Worm (Caenorhabditis elegans): ENCODE results near the gene nono-1.

nono-1 gene

DNA sequence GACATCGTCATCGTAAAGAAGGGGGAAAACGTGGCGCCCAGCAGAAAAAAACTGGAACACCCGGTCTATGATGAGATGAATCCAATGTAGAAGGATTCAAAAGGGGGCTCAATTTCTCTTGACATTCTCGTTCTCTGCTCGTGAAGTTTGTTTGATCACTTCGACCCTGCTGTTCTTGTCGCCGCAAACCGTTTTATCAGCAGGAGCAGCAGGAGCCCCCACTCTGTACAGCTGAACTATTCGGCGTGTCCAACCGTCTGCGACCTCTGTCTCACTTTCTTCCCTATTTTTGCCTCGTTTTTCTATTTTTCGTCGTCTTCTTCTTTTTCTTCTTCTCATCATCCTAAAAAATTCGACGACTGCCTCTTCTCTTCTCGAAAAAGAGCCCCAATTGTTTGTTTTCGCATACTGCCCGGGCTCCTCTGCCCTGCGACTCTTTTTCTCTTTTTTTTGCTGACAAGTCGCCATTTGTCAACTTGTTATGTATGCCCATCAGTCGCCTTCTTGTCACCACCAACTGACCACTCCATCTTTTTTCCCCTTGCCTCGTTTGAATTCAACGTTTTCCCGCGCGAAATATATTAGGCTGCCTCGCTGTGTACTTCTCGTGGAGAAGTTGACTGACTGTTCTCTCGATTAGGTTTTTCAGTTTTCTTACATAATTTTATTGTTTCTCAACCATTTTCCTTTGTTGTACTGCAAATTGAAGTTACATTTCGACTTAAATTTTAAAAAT lies 31.1 kb upstream of the nono-1 start:
- TF ChIP-seq mec-3 (tag; optimal IDR thresholded peaks at IDR 0.05; ENCODE audit: borderline replicate concordance) = peak; percentile 42
- peak; percentile 5 for TF ChIP-seq ceh-18 (tag; optimal IDR thresholded peaks at IDR 0.05)
- peak; percentile 63 for TF ChIP-seq unc-55 (GFP tag; optimal IDR thresholded peaks at IDR 0.05)
- TF ChIP-seq unc-42 (tag; optimal IDR thresholded peaks at IDR 0.05) = peak; percentile 8
- peak; percentile 0 for TF ChIP-seq ets-4 (tag; optimal IDR thresholded peaks at IDR 0.05)
- TF ChIP-seq ceh-34 (tag; optimal IDR thresholded peaks at IDR 0.05) = no peak
- TF ChIP-seq madf-2 (tag; optimal IDR thresholded peaks at IDR 0.05) = no peak

DNA sequence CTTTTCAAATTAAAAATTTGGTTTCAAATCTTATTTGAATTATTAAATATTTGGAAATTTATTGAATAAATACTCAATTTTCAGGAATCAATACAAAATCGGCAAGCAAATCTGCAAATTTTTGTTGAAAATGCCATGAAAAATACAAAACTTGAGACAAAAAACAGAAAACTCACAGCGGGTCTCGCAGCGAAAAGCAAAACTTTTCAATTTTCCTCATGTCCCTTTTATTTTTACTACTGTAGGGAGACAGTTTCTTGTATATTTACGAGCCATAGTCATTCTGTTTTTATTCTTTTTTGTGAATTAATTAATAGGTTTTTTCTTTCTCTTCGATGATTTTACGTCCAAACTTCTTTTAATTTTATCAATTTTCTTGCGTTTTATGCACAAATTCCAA lies 30.4 kb upstream of the nono-1 start:
- TF ChIP-seq ceh-24 (tag; optimal IDR thresholded peaks at IDR 0.05) (no peak), tbx-7 (tag; optimal IDR thresholded peaks at IDR 0.05) (no peak), ttx-3 (tag; optimal IDR thresholded peaks at IDR 0.05) (no peak), rnt-1 (tag; optimal IDR thresholded peaks at IDR 0.05) (no peak), nhr-232 (tag; optimal IDR thresholded peaks at IDR 0.05) (no peak), pax-1 (tag; optimal IDR thresholded peaks at IDR 0.05) (no peak), unc-55 (GFP tag; optimal IDR thresholded peaks at IDR 0.05) (no peak), dve-1 (tag; optimal IDR thresholded peaks at IDR 0.05) (no peak), ama-1 (optimal IDR thresholded peaks at IDR 0.05) (no peak)

DNA sequence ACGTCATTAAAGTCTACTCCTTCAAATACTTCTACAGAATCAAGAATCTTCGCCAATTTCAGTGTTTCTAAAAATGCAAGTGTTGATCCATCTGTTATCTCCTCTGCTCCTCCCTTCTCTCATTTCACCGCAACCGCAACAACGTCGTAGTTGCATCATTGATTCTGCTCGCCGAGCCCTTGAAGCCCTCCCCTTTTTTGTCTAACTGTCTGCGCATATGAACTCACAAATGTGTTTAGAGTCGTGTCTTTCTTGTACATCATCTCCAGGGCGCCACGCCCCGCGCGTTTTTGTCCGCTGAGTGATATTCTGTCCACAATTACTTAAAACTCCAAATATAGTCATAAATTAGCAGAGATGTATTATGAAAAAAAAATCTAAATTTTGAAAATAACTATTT lies 30.0 kb upstream of the nono-1 start:
- TF ChIP-seq ceh-34 (tag; optimal IDR thresholded peaks at IDR 0.05) (no peak), ceh-31 (tag; optimal IDR thresholded peaks at IDR 0.05) (peak; percentile 29), gmeb-2 (tag; optimal IDR thresholded peaks at IDR 0.05) (no peak), tbx-2 (tag; optimal IDR thresholded peaks at IDR 0.05) (peak; percentile 0), ahr-1 (tag; optimal IDR thresholded peaks at IDR 0.05) (no peak), fkh-6 (tag; optimal IDR thresholded peaks at IDR 0.05) (no peak), lin-11 (tag; optimal IDR thresholded peaks at IDR 0.05) (no peak), pha-4 (tag; optimal IDR thresholded peaks at IDR 0.05) (no peak), unc-42 (tag; optimal IDR thresholded peaks at IDR 0.05) (peak; percentile 72), nhr-232 (tag; optimal IDR thresholded peaks at IDR 0.05) (no peak)

DNA sequence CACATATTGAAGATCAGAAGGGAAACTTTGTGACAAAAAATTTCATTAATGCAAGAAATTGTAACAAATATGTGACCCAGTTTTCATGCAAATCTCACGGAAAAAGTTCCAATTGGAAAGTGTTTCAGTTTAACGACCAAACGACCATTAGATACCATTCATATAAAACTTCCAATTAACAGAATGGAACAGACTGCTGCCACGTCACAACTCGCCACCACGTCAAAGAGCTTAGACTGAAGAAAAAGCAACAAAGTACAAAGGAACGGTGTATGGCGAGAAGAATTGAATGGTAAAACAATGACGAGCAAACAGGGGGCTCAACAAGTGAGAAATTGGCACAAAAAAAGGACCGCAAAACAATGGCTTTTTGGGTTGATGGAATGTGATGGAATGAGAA lies 27.3 kb upstream of the nono-1 start, which contains the start of gene T04C9.3:
Gene T04C9.3 (plus strand): TSS at position 301 of the 400 bp plus-strand sequence.
- TF ChIP-seq lim-6 (tag; optimal IDR thresholded peaks at IDR 0.05) = no peak
- no peak for TF ChIP-seq K02D7.2 (tag; optimal IDR thresholded peaks at IDR 0.05)
- no peak for TF ChIP-seq ceh-48 (tag; optimal IDR thresholded peaks at IDR 0.05)
- no peak for TF ChIP-seq pag-3 (tag; optimal IDR thresholded peaks at IDR 0.05; ENCODE audit: borderline replicate concordance)
- no peak for TF ChIP-seq ets-4 (tag; optimal IDR thresholded peaks at IDR 0.05)
- no peak for TF ChIP-seq ceh-2 (tag; optimal IDR thresholded peaks at IDR 0.05)
- no peak for TF ChIP-seq gmeb-2 (tag; optimal IDR thresholded peaks at IDR 0.05)
- no peak for TF ChIP-seq pqm-1 (tag; optimal IDR thresholded peaks at IDR 0.05)
- TF ChIP-seq lin-11 (tag; optimal IDR thresholded peaks at IDR 0.05) = no peak
- no peak for TF ChIP-seq ceh-6 (GFP tag; optimal IDR thresholded peaks at IDR 0.05)
- no peak for TF ChIP-seq tbx-7 (tag; optimal IDR thresholded peaks at IDR 0.05)
- TF ChIP-seq fkh-10 (GFP tag; optimal IDR thresholded peaks at IDR 0.05) = no peak
- TF ChIP-seq ceh-30 (tag; optimal IDR thresholded peaks at IDR 0.05) = no peak
- no peak for TF ChIP-seq pax-1 (tag; optimal IDR thresholded peaks at IDR 0.05)

DNA sequence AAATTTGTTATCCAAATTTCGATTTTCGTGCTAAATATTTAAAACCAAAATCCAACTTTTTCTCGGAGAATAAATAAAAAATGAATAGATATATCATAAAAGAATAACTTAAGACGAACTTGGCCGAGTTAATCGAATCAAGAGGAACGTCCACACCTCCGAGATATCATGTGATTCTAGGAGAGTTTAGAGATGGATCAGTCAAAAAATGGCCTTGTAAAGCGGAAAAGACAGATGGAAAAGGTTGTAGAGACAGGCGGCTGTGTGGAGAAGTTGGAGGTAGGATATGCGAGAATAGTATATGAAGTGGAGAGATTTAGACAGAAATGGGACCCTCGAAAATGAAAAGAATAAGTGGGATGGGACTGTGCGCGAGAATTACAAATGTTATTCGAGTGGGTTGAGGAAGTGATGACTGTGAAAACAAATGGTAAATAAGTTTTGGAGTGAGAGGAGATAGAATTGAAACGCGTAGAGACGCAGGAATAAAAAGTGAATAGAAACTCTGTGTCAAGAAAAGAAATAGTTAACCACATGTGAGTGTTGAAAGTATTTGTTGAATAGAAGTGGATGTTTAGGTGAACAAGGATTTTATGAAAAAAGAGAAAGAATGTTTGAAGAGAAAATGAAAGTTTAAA lies 24.8 kb upstream of the nono-1 start:
- TF ChIP-seq hlh-30 (tag; optimal IDR thresholded peaks at IDR 0.05; ENCODE audit: insufficient read depth) = peak; percentile 48
- no peak for TF ChIP-seq pros-1 (tag; optimal IDR thresholded peaks at IDR 0.05)
- peak; percentile 17 for TF ChIP-seq ceh-31 (tag; optimal IDR thresholded peaks at IDR 0.05)
- TF ChIP-seq nhr-232 (tag; optimal IDR thresholded peaks at IDR 0.05) = no peak
- no peak for TF ChIP-seq ceh-34 (tag; optimal IDR thresholded peaks at IDR 0.05)
